Worm (Caenorhabditis elegans) whole organism, L1 larva: ENCODE data around the gene sup-9.
A peak's percentile ranks its signal among the peaks of the same experiment; 100 is the strongest.

Experiments used
- C04F5.9 ChIP-seq: sonication (generic microtip); optimal IDR thresholded peaks from 2 replicates; lab custom pipeline; 2016; ENCODE audit warnings: missing genetic modification characterization, missing compliant biosample characterization
- C34B4.2 ChIP-seq: sonication (generic microtip); optimal IDR thresholded peaks from 2 replicates; lab custom pipeline; 2017; ENCODE audit warnings: mild to moderate bottlenecking, missing genetic modification characterization, missing compliant biosample characterization
- F16B12.6 ChIP-seq: fragments of 150-350 bp; optimal IDR thresholded peaks from 2 replicates; lab custom pipeline; 2014; ENCODE audit warnings: missing biosample characterization, missing genetic modification characterization
- Y116A8C.19 ChIP-seq: sonication (generic microtip); optimal IDR thresholded peaks from 2 replicates; lab custom pipeline; 2016; ENCODE audit warnings: missing compliant biosample characterization, missing genetic modification characterization, borderline replicate concordance
- aha-1 ChIP-seq: fragments of 150-350 bp; optimal IDR thresholded peaks from 2 replicates; lab custom pipeline; 2014; ENCODE audit warnings: missing biosample characterization, missing genetic modification characterization
- alr-1 ChIP-seq: fragments of 200-800 bp; sonication (Bioruptor generic); optimal IDR thresholded peaks from 2 replicates; lab custom pipeline; 2018; ENCODE audit warnings: borderline replicate concordance, mild to moderate bottlenecking, missing genetic modification characterization, missing compliant biosample characterization
- blmp-1 ChIP-seq: fragments of 150-350 bp; optimal IDR thresholded peaks from 2 replicates; lab custom pipeline; 2014; ENCODE audit warnings: missing biosample characterization, missing genetic modification characterization
- ceh-63 ChIP-seq: fragments of 200-800 bp; sonication (Bioruptor generic); optimal IDR thresholded peaks from 2 replicates; lab custom pipeline; 2018; ENCODE audit warnings: mild to moderate bottlenecking, missing genetic modification characterization, missing compliant biosample characterization
- ceh-8 ChIP-seq: fragments of 200-800 bp; sonication (Bioruptor generic); optimal IDR thresholded peaks from 2 replicates; lab custom pipeline; 2018; ENCODE audit warnings: mild to moderate bottlenecking, missing genetic modification characterization, moderate library complexity, missing compliant biosample characterization
- ceh-82 ChIP-seq, 3 experiments: fragments of 150-350 bp in 1 of 3; sonication (generic microtip) in 2 of 3; optimal IDR thresholded peaks; 2 replicates each; lab custom pipeline; 2014 to 2017; ENCODE audit warnings: missing biosample characterization in 3 of 3, missing genetic modification characterization in 3 of 3
- ceh-88 ChIP-seq: fragments of 200-800 bp; sonication (Bioruptor generic); IDR thresholded peaks from 2 replicates; pipeline ENCODE4 v1.3.6; 2022; ENCODE audit warnings: missing genetic modification characterization, missing compliant biosample characterization
- ceh-90 ChIP-seq: sonication (generic microtip); optimal IDR thresholded peaks from 2 replicates; lab custom pipeline; 2016; ENCODE audit warnings: missing genetic modification characterization, missing compliant biosample characterization
- ces-1 ChIP-seq: fragments of 150-350 bp; optimal IDR thresholded peaks from 2 replicates; lab custom pipeline; 2014; ENCODE audit warnings: missing biosample characterization, missing genetic modification reagents, missing genetic modification characterization
- dpl-1 ChIP-seq, 3 experiments: fragments of 150-350 bp in 2 of 3; sonication (generic microtip) in 1 of 3; optimal IDR thresholded peaks; 2 replicates each; lab custom pipeline; 2014 to 2017; ENCODE audit warnings: missing biosample characterization in 3 of 3, missing genetic modification characterization in 3 of 3, missing genetic modification reagents in 3 of 3
- efl-1 ChIP-seq, 4 experiments: fragments of 150-350 bp; optimal IDR thresholded peaks in 3 of 4; peaks in 1 of 4; 1 replicate in 1 of 4; 2 replicates in 3 of 4; lab custom pipeline; 2014; ENCODE audit warnings: missing biosample characterization in 2 of 4, missing genetic modification characterization in 2 of 4, missing genetic modification reagents in 2 of 4
- elt-2 ChIP-seq: sonication (generic microtip); optimal IDR thresholded peaks from 2 replicates; lab custom pipeline; 2016; ENCODE audit warnings: missing genetic modification characterization, mild to moderate bottlenecking, inconsistent platforms, missing compliant biosample characterization, missing genetic modification reagents
- fkh-8 ChIP-seq: sonication (generic microtip); optimal IDR thresholded peaks from 2 replicates; lab custom pipeline; 2016; ENCODE audit warnings: mild to moderate bottlenecking, missing genetic modification characterization, missing compliant biosample characterization
- grh-1 ChIP-seq: fragments of 200-800 bp; sonication (Bioruptor generic); IDR thresholded peaks from 2 replicates; pipeline ENCODE4 v1.3.6; 2022; ENCODE audit warnings: missing genetic modification reagents, missing genetic modification characterization, missing compliant biosample characterization
- hlh-4 ChIP-seq: sonication (generic microtip); optimal IDR thresholded peaks from 2 replicates; lab custom pipeline; 2016; ENCODE audit warnings: mild to moderate bottlenecking, missing genetic modification characterization, missing compliant biosample characterization
- hpl-2 ChIP-seq: fragments of 150-350 bp; optimal IDR thresholded peaks from 2 replicates; lab custom pipeline; 2014; ENCODE audit warnings: missing biosample characterization, missing genetic modification reagents, missing genetic modification characterization
- irx-1 ChIP-seq: sonication (generic microtip); optimal IDR thresholded peaks from 2 replicates; lab custom pipeline; 2016; ENCODE audit warnings: missing genetic modification characterization, missing compliant biosample characterization
- lin-15B ChIP-seq: fragments of 150-350 bp; sonication (generic microtip); optimal IDR thresholded peaks from 3 replicates; lab custom pipeline; 2014; ENCODE audit warnings: missing biosample characterization, missing genetic modification characterization
- lin-35 ChIP-seq, 2 experiments: fragments of 150-350 bp; optimal IDR thresholded peaks; 2 replicates each; lab custom pipeline; 2014; ENCODE audit warnings: missing biosample characterization in 2 of 2, missing genetic modification characterization in 2 of 2, missing genetic modification reagents in 2 of 2
- mdl-1 ChIP-seq, 2 experiments: fragments of 150-350 bp; optimal IDR thresholded peaks; 2 replicates each; lab custom pipeline; 2014 to 2017; ENCODE audit warnings: missing biosample characterization in 2 of 2, missing genetic modification characterization in 2 of 2, inconsistent platforms in 1 of 2
- mef-2 ChIP-seq: fragments of 150-350 bp; optimal IDR thresholded peaks from 2 replicates; lab custom pipeline; 2014; ENCODE audit warnings: missing biosample characterization, missing genetic modification characterization
- mep-1 ChIP-seq: fragments of 150-350 bp; optimal IDR thresholded peaks from 2 replicates; lab custom pipeline; 2014; ENCODE audit warnings: missing biosample characterization, missing genetic modification characterization
- nhr-20 ChIP-seq: sonication (generic microtip); optimal IDR thresholded peaks from 2 replicates; lab custom pipeline; 2016; ENCODE audit warnings: mild to moderate bottlenecking, missing genetic modification characterization, missing compliant biosample characterization
- nhr-237 ChIP-seq: fragments of 150-350 bp; optimal IDR thresholded peaks from 2 replicates; lab custom pipeline; 2014; ENCODE audit warnings: missing biosample characterization, missing genetic modification characterization
- nhr-47 ChIP-seq: sonication (generic microtip); optimal IDR thresholded peaks from 2 replicates; lab custom pipeline; 2016; ENCODE audit warnings: mild to moderate bottlenecking, missing genetic modification characterization, moderate library complexity, missing compliant biosample characterization
- nhr-71 ChIP-seq: sonication (generic microtip); optimal IDR thresholded peaks from 2 replicates; lab custom pipeline; 2016; ENCODE audit warnings: mild to moderate bottlenecking, missing genetic modification characterization, moderate library complexity, missing compliant biosample characterization
- nhr-84 ChIP-seq: sonication (generic microtip); optimal IDR thresholded peaks from 2 replicates; lab custom pipeline; 2017; ENCODE audit warnings: missing biosample characterization, missing genetic modification characterization
- pag-3 ChIP-seq: sonication (generic microtip); optimal IDR thresholded peaks from 2 replicates; lab custom pipeline; 2017; ENCODE audit warnings: missing genetic modification characterization, mild to moderate bottlenecking, missing compliant biosample characterization, antibody characterized with exemption, borderline replicate concordance; ENCODE audit not compliant: insufficient read depth
- pqm-1 ChIP-seq: sonication (generic microtip); optimal IDR thresholded peaks from 3 replicates; lab custom pipeline; 2017; ENCODE audit warnings: missing biosample characterization, missing genetic modification characterization
- rnt-1 ChIP-seq: sonication (generic microtip); optimal IDR thresholded peaks from 2 replicates; lab custom pipeline; 2016; ENCODE audit warnings: mild to moderate bottlenecking, missing genetic modification characterization, moderate library complexity, missing compliant biosample characterization
- snpc-4 ChIP-seq: fragments of 150-350 bp; optimal IDR thresholded peaks from 2 replicates; lab custom pipeline; 2014; ENCODE audit warnings: missing biosample characterization, missing genetic modification characterization
- snu-23 ChIP-seq: sonication (generic microtip); optimal IDR thresholded peaks from 2 replicates; lab custom pipeline; 2016; ENCODE audit warnings: missing genetic modification characterization, missing compliant biosample characterization
- swsn-7 ChIP-seq: sonication (generic microtip); optimal IDR thresholded peaks from 2 replicates; lab custom pipeline; 2016; ENCODE audit warnings: missing genetic modification characterization, missing compliant biosample characterization
- tlp-1 ChIP-seq: fragments of 150-350 bp; optimal IDR thresholded peaks from 2 replicates; lab custom pipeline; 2014; ENCODE audit warnings: missing biosample characterization, missing genetic modification characterization
- unc-130 ChIP-seq: fragments of 150-350 bp; optimal IDR thresholded peaks from 2 replicates; lab custom pipeline; 2017; ENCODE audit warnings: missing biosample characterization, missing genetic modification characterization, inconsistent platforms
- unc-30 ChIP-seq: sonication (generic microtip); optimal IDR thresholded peaks from 2 replicates; lab custom pipeline; 2017; ENCODE audit warnings: missing biosample characterization, missing genetic modification characterization
- unc-86 ChIP-seq: sonication (generic microtip); optimal IDR thresholded peaks from 2 replicates; lab custom pipeline; 2016; ENCODE audit warnings: missing genetic modification characterization, missing compliant biosample characterization
- unc-98 ChIP-seq: fragments of 200-800 bp; sonication (Bioruptor generic); IDR thresholded peaks from 2 replicates; pipeline ENCODE4 v1.3.6; 2022; ENCODE audit warnings: missing genetic modification characterization, missing compliant biosample characterization
- vab-15 ChIP-seq: sonication (generic microtip); optimal IDR thresholded peaks from 2 replicates; lab custom pipeline; 2017; ENCODE audit warnings: missing genotype, mild to moderate bottlenecking, missing genetic modification characterization, missing compliant biosample characterization
- xbp-1 ChIP-seq: sonication (generic microtip); optimal IDR thresholded peaks from 2 replicates; lab custom pipeline; 2016; ENCODE audit warnings: missing genetic modification characterization, missing compliant biosample characterization
- zag-1 ChIP-seq: fragments of 150-350 bp; optimal IDR thresholded peaks from 2 replicates; lab custom pipeline; 2014; ENCODE audit warnings: missing biosample characterization, missing genetic modification characterization
- ztf-4 ChIP-seq: fragments of 150-350 bp; optimal IDR thresholded peaks from 2 replicates; lab custom pipeline; 2014; ENCODE audit warnings: missing biosample characterization, missing genetic modification characterization

sup-9 gene

ce11 chrII:2656606-2657005, 30.2 kb downstream of the sup-9 start, which contains the start of gene sri-47:
Gene sri-47 (plus strand): TSS chrII:2656906.
- no peak for TF ChIP-seq nhr-237 (tag; lab: Kevin White, UChicago)
- TF ChIP-seq Y116A8C.19 (tag; lab: Kevin White, UChicago): no peak
- TF ChIP-seq blmp-1 (tag; lab: Kevin White, UChicago): no peak
- TF ChIP-seq C34B4.2 (tag; lab: Kevin White, UChicago): no peak
- TF ChIP-seq lin-15B (tag; lab: Kevin White, UChicago): no peak
- no peak for TF ChIP-seq unc-86 (tag; lab: Kevin White, UChicago)
- no peak for TF ChIP-seq ceh-63 (GFP tag; lab: Kevin White, UChicago)
- no peak for TF ChIP-seq ztf-4 (tag; lab: Kevin White, UChicago)
- TF ChIP-seq aha-1 (tag; lab: Kevin White, UChicago): no peak
- no peak for TF ChIP-seq zag-1 (tag; lab: Kevin White, UChicago)
- no peak for TF ChIP-seq mef-2
- no peak for TF ChIP-seq pqm-1 (tag; lab: Kevin White, UChicago)
- TF ChIP-seq tlp-1: no peak

- TF ChIP-seq fkh-8 (tag; lab: Kevin White, UChicago) (no peak), hpl-2 (GFP tag; lab: Kevin White, UChicago) (no peak), zag-1 (tag; lab: Kevin White, UChicago) (no peak), unc-98 (GFP tag; lab: Robert Waterston, UW) (no peak), mep-1 (tag; lab: Kevin White, UChicago) (no peak), nhr-71 (no peak), C04F5.9 (tag; lab: Kevin White, UChicago) (no peak), lin-35 (GFP tag; optimal IDR thresholded peaks at IDR 0.05; lab: Kevin White, UChicago) (no peak), F16B12.6 (no peak), mef-2 (no peak), ceh-8 (GFP tag; lab: Kevin White, UChicago) (no peak), grh-1 (GFP tag; lab: Robert Waterston, UW) (no peak), ceh-82 (tag; optimal IDR thresholded peaks at IDR 0.05; lab: Kevin White, UChicago) (no peak), ces-1 (no peak), ceh-90 (tag; lab: Kevin White, UChicago) (no peak), vab-15 (tag; lab: Kevin White, UChicago) (no peak), rnt-1 (tag; lab: Kevin White, UChicago) (no peak), lin-15B (tag; lab: Kevin White, UChicago) (no peak), elt-2 (tag; lab: Kevin White, UChicago) (no peak)
These were observed 37.3 kb downstream of the sup-9 start, which contains the start of the genes F22E5.13 and F22E5.6 for ce11 chrII:2649539-2649938. Gene F22E5.13 (minus strand): TSS chrII:2649639. Gene F22E5.6 (plus strand): TSS chrII:2649835.

- TF ChIP-seq tlp-1: no peak
- TF ChIP-seq swsn-7 (tag; lab: Kevin White, UChicago): peak; percentile 47
- peak; percentile 61 for TF ChIP-seq nhr-71
- TF ChIP-seq snpc-4 (tag; lab: Kevin White, UChicago): no peak
- peak; percentile 52 for TF ChIP-seq fkh-8 (tag; lab: Kevin White, UChicago)
- peak; percentile 49 for TF ChIP-seq nhr-20
- no peak for TF ChIP-seq unc-30 (tag; lab: Kevin White, UChicago)
- TF ChIP-seq pag-3 (tag; lab: Kevin White, UChicago): no peak
- TF ChIP-seq vab-15 (tag; lab: Kevin White, UChicago): no peak
- TF ChIP-seq unc-130 (tag; lab: Kevin White, UChicago): no peak
- no peak for TF ChIP-seq mdl-1 (tag; optimal IDR thresholded peaks at IDR 0.05; lab: Kevin White, UChicago)
- peak; percentile 44 for TF ChIP-seq mep-1 (tag; lab: Kevin White, UChicago)
- TF ChIP-seq nhr-84 (tag; lab: Kevin White, UChicago): no peak
- TF ChIP-seq xbp-1 (tag; lab: Kevin White, UChicago): peak; percentile 21
- no peak for TF ChIP-seq Y116A8C.19 (tag; lab: Kevin White, UChicago)
- no peak for TF ChIP-seq F16B12.6
- peak; percentile 33 for TF ChIP-seq nhr-47 (tag; lab: Kevin White, UChicago)
- no peak for TF ChIP-seq C04F5.9 (tag; lab: Kevin White, UChicago)
- TF ChIP-seq alr-1 (tag; lab: Kevin White, UChicago): no peak
- TF ChIP-seq hpl-2 (GFP tag; lab: Kevin White, UChicago): no peak
- TF ChIP-seq ceh-63 (GFP tag; lab: Kevin White, UChicago): no peak
- no peak for TF ChIP-seq mef-2
- TF ChIP-seq unc-98 (GFP tag; lab: Robert Waterston, UW): no peak
- no peak for TF ChIP-seq ceh-88 (GFP tag; lab: Robert Waterston, UW)
- TF ChIP-seq C34B4.2 (tag; lab: Kevin White, UChicago): no peak
- TF ChIP-seq efl-1 (optimal IDR thresholded peaks at IDR 0.05; lab: Kevin White, UChicago): peak; percentile 50 to 61
- peak; percentile 34 to 67 for TF ChIP-seq efl-1 (GFP tag; optimal IDR thresholded peaks at IDR 0.05 in 1 of 2; lab: Kevin White, UChicago)
- peak; percentile 9 to 54 (median 35) for TF ChIP-seq dpl-1 (GFP tag; optimal IDR thresholded peaks at IDR 0.05; lab: Kevin White, UChicago)
- no peak for TF ChIP-seq hlh-4 (tag; lab: Kevin White, UChicago)
- peak; percentile 68 for TF ChIP-seq snu-23 (GFP tag; lab: Kevin White, UChicago)
- no peak for TF ChIP-seq irx-1 (tag; lab: Kevin White, UChicago)
These were observed 37.8 kb downstream of the sup-9 start for ce11 chrII:2649015-2649414.
